Fruit fly (Drosophila melanogaster) whole organism, wandering third instar larva: ENCODE results near the gene CG14096.

Experiments used
- CG32264 ChIP-seq: fragments of 200-800 bp; sonication (Bioruptor generic); optimal IDR thresholded peaks from 2 replicates; lab custom pipeline; 2016; ENCODE audit warnings: missing biosample characterization, missing genetic modification characterization
- Hr83 ChIP-seq: fragments of 200-300 bp; sonication (Bioruptor generic); optimal IDR thresholded peaks from 2 replicates; lab custom pipeline; 2016; ENCODE audit warnings: missing biosample characterization, mild to moderate bottlenecking, missing genetic modification characterization, moderate library complexity; ENCODE audit not compliant: poor library complexity, severe bottlenecking
- Myc ChIP-seq: fragments of >200 bp; optimal IDR thresholded peaks from 2 replicates; lab custom pipeline; 2017
- N ChIP-seq: fragments of >200 bp; optimal IDR thresholded peaks from 2 replicates; lab custom pipeline; 2018; ENCODE audit warnings: missing biosample characterization, missing external identifiers, missing genetic modification characterization
- tai ChIP-seq: sonication (Bioruptor generic); optimal IDR thresholded peaks from 2 replicates; lab custom pipeline; 2016; ENCODE audit warnings: missing biosample characterization, missing genetic modification characterization
- usp ChIP-seq: fragments of >200 bp; optimal IDR thresholded peaks from 2 replicates; lab custom pipeline; 2017; ENCODE audit warnings: missing biosample characterization, missing genetic modification characterization

DNA sequence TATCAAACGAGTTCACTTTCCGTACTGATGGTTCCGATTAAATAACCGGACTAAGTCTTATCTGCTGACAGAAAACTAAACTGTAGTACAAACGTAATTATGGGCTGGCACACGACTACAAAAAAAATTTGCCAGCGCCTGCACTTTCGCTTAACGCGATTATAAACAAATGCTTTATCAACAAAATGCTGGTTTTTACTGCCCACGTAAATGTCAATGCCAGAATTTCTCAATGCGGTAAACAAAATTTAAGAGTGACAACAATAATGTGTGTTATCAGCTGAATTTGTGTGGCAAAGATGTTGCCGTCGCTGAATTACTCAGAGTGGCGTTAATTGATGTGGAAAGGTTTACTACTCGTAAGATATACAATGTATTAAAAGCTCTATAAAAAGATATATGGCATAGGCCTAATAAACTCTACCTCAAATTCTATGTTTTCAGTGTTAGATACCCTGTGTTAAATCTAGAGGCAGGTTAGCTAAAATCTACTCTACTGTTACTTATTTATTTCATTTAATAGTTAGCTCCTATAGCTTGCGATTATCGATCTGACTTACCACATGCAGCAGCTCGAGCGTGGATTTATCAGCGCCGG, 29.2 kb upstream of the CG14096 start:
- TF ChIP-seq N (GFP tag; lab: Kevin White, UChicago) (no peak), tai (GFP tag; lab: Kevin White, UChicago) (no peak), usp (GFP tag; lab: Kevin White, UChicago) (no peak), Hr83 (GFP tag; lab: Kevin White, UChicago) (no peak), CG32264 (GFP tag; lab: Kevin White, UChicago) (no peak), Myc (lab: Kevin White, UChicago) (no peak)
